Worm (Caenorhabditis elegans): ENCODE results near the gene Y51H7C.41.

The Y51H7C.41 gene

ce11 chrII:1375627-1376026, 27.5 kb upstream of the Y51H7C.41 start:
- TF ChIP-seq egl-5 (tag; optimal IDR thresholded peaks at IDR 0.05) (peak; percentile 55), elt-1 (tag; optimal IDR thresholded peaks at IDR 0.05) (no peak), ztf-4 (tag; optimal IDR thresholded peaks at IDR 0.05) (no peak), nhr-76 (tag; optimal IDR thresholded peaks at IDR 0.05) (no peak), tbx-2 (tag; optimal IDR thresholded peaks at IDR 0.05) (no peak), nfya-1 (tag; optimal IDR thresholded peaks at IDR 0.05; ENCODE audit: insufficient read depth) (peak; percentile 30), elt-3 (tag; optimal IDR thresholded peaks at IDR 0.05) (no peak), ceh-16 (tag; optimal IDR thresholded peaks at IDR 0.05) (no peak), zag-1 (tag; optimal IDR thresholded peaks at IDR 0.05) (no peak), nhr-12 (tag; optimal IDR thresholded peaks at IDR 0.05) (no peak), hmg-11 (tag; optimal IDR thresholded peaks at IDR 0.05) (no peak), lin-39 (tag; optimal IDR thresholded peaks at IDR 0.05) (no peak), jun-1 (tag; optimal IDR thresholded peaks at IDR 0.05) (no peak), ceh-28 (tag; optimal IDR thresholded peaks at IDR 0.05) (no peak), snpc-4 (tag; optimal IDR thresholded peaks at IDR 0.05) (no peak)

- TF ChIP-seq ztf-4 (tag; optimal IDR thresholded peaks at IDR 0.05) = no peak
- no peak for TF ChIP-seq skn-1 (tag; optimal IDR thresholded peaks at IDR 0.05)
- no peak for TF ChIP-seq elt-2 (tag; optimal IDR thresholded peaks at IDR 0.05)
- no peak for TF ChIP-seq mdl-1 (tag; optimal IDR thresholded peaks at IDR 0.05)
- no peak for TF ChIP-seq R02D3.7 (tag; optimal IDR thresholded peaks at IDR 0.05)
- TF ChIP-seq tbx-2 (tag; optimal IDR thresholded peaks at IDR 0.05) = no peak
- no peak for TF ChIP-seq nhr-23 (tag; optimal IDR thresholded peaks at IDR 0.05)
- TF ChIP-seq hmg-11 (tag; optimal IDR thresholded peaks at IDR 0.05) = no peak
Measured at ce11 chrII:1376795-1377194, 26.3 kb upstream of the Y51H7C.41 start.

- TF ChIP-seq fos-1 (tag; optimal IDR thresholded peaks at IDR 0.05) (no peak), pha-4 (tag; optimal IDR thresholded peaks at IDR 0.05) (no peak), nhr-23 (tag; optimal IDR thresholded peaks at IDR 0.05) (no peak)
Measured at ce11 chrII:1378259-1378658, 24.9 kb upstream of the Y51H7C.41 start, which contains the start of gene F54D12.10. TSS of gene F54D12.10 (minus strand) at chrII:1378359.

ce11 chrII:1381618-1382017, 21.5 kb upstream of the Y51H7C.41 start, which contains the start of gene F54D12.9:
TSS of gene F54D12.9 (minus strand) at chrII:1381718.
- TF ChIP-seq elt-3 (tag; optimal IDR thresholded peaks at IDR 0.05) (no peak), ama-1 (optimal IDR thresholded peaks at IDR 0.05) (no peak), nhr-67 (tag; optimal IDR thresholded peaks at IDR 0.05) (no peak), daf-12 (tag; optimal IDR thresholded peaks at IDR 0.05) (no peak), lin-39 (tag; optimal IDR thresholded peaks at IDR 0.05) (no peak), nhr-237 (tag; optimal IDR thresholded peaks at IDR 0.05) (no peak), nhr-25 (tag; optimal IDR thresholded peaks at IDR 0.05) (no peak), nhr-23 (tag; optimal IDR thresholded peaks at IDR 0.05) (no peak), lsy-12 (tag; optimal IDR thresholded peaks at IDR 0.05) (no peak), egl-5 (tag; optimal IDR thresholded peaks at IDR 0.05) (no peak), mdl-1 (tag; optimal IDR thresholded peaks at IDR 0.05) (no peak), fkh-10 (GFP tag; optimal IDR thresholded peaks at IDR 0.05) (no peak), skn-1 (tag; optimal IDR thresholded peaks at IDR 0.05) (no peak), ztf-11 (tag; optimal IDR thresholded peaks at IDR 0.05) (no peak), sea-2 (GFP tag; optimal IDR thresholded peaks at IDR 0.05) (no peak), pha-4 (tag; optimal IDR thresholded peaks at IDR 0.05) (no peak), elt-1 (tag; optimal IDR thresholded peaks at IDR 0.05) (no peak), nfya-1 (tag; optimal IDR thresholded peaks at IDR 0.05; ENCODE audit: insufficient read depth) (no peak)

ce11 chrII:1385280-1385679, 17.8 kb upstream of the Y51H7C.41 start, which contains the start of gene F54D12.7:
TSS of gene F54D12.7 (minus strand) at chrII:1385380.
- no peak for TF ChIP-seq ama-1 (optimal IDR thresholded peaks at IDR 0.05)
- no peak for TF ChIP-seq nfya-1 (tag; optimal IDR thresholded peaks at IDR 0.05; ENCODE audit: insufficient read depth)
- no peak for TF ChIP-seq nhr-76 (tag; optimal IDR thresholded peaks at IDR 0.05)
- TF ChIP-seq ztf-11 (tag; optimal IDR thresholded peaks at IDR 0.05) = no peak
- no peak for TF ChIP-seq nhr-12 (tag; optimal IDR thresholded peaks at IDR 0.05)
- TF ChIP-seq lin-15B (tag; optimal IDR thresholded peaks at IDR 0.05) = no peak

- no peak for TF ChIP-seq nhr-67 (tag; optimal IDR thresholded peaks at IDR 0.05)
- TF ChIP-seq elt-2 (tag; optimal IDR thresholded peaks at IDR 0.05) = peak; percentile 92
- TF ChIP-seq pqm-1 (tag; optimal IDR thresholded peaks at IDR 0.05) = peak; percentile 70
- no peak for TF ChIP-seq R02D3.7 (tag; optimal IDR thresholded peaks at IDR 0.05)
- no peak for TF ChIP-seq nhr-23 (tag; optimal IDR thresholded peaks at IDR 0.05)
- TF ChIP-seq jun-1 (tag; optimal IDR thresholded peaks at IDR 0.05) = peak; percentile 11
- no peak for TF ChIP-seq nhr-77 (tag; optimal IDR thresholded peaks at IDR 0.05)
- TF ChIP-seq sea-2 (GFP tag; optimal IDR thresholded peaks at IDR 0.05) = no peak
Measured at ce11 chrII:1386478-1386877, 16.6 kb upstream of the Y51H7C.41 start, which contains the start of gene aat-7. TSS of gene aat-7 (plus strand) at chrII:1386870.

Measured in whole organism, L3 larva.